Fruit fly (Drosophila melanogaster) whole organism, embryonic: ENCODE results near the gene CG12951.

ENCODE experiments used
- Aef1 ChIP-seq: fragments of 200-800 bp; sonication (Bioruptor generic); IDR thresholded peaks from 3 replicates; pipeline ENCODE4 v1.3.6; 2022; ENCODE audit warnings: missing biosample characterization, missing genetic modification characterization
- B-H1 ChIP-seq: fragments of 200-800 bp; sonication (Bioruptor generic); IDR thresholded peaks from 3 replicates; pipeline ENCODE4 v1.3.6; 2022; ENCODE audit warnings: missing biosample characterization, missing genetic modification characterization
- B-H2 ChIP-seq: fragments of 200-800 bp; sonication (Bioruptor generic); optimal IDR thresholded peaks from 2 replicates; lab custom pipeline; 2018; ENCODE audit warnings: missing biosample characterization, mild to moderate bottlenecking, missing genetic modification characterization
- CG13775 ChIP-seq: fragments of 200-800 bp; sonication (Bioruptor generic); optimal IDR thresholded peaks from 3 replicates; lab custom pipeline; 2017; ENCODE audit warnings: missing biosample characterization, mild to moderate bottlenecking, missing genetic modification characterization
- CG13894 ChIP-seq: fragments of 200-800 bp; sonication (Bioruptor generic); optimal IDR thresholded peaks from 3 replicates; lab custom pipeline; 2018; ENCODE audit warnings: missing biosample characterization, mild to moderate bottlenecking, missing genetic modification characterization, moderate library complexity
- CG14710 ChIP-seq: fragments of 200-800 bp; sonication (Bioruptor generic); optimal IDR thresholded peaks from 3 replicates; lab custom pipeline; 2019; ENCODE audit warnings: missing biosample characterization, mild to moderate bottlenecking, missing genetic modification characterization, moderate library complexity
- CG1602 ChIP-seq: fragments of 200-800 bp; sonication (Bioruptor generic); optimal IDR thresholded peaks from 3 replicates; lab custom pipeline; 2016; ENCODE audit warnings: missing biosample characterization, missing genetic modification characterization
- CG16815 ChIP-seq: fragments of 200-800 bp; sonication (Bioruptor generic); optimal IDR thresholded peaks from 3 replicates; lab custom pipeline; 2017; ENCODE audit warnings: missing biosample characterization, mild to moderate bottlenecking, missing genetic modification characterization
- CG17385 ChIP-seq: fragments of 200-800 bp; sonication (Bioruptor generic); optimal IDR thresholded peaks from 3 replicates; lab custom pipeline; 2018; ENCODE audit warnings: missing biosample characterization, mild to moderate bottlenecking, missing genetic modification characterization
- CG17612 ChIP-seq: fragments of 200-800 bp; sonication (Bioruptor generic); IDR thresholded peaks from 2 replicates; pipeline ENCODE4 v1.3.6; 2022; ENCODE audit warnings: missing biosample characterization, missing genetic modification characterization
- CG18599 ChIP-seq: fragments of 200-800 bp; sonication (Bioruptor generic); optimal IDR thresholded peaks from 3 replicates; lab custom pipeline; 2017; ENCODE audit warnings: missing biosample characterization, missing genetic modification characterization, mild to moderate bottlenecking, moderate library complexity, missing genetic modification reagents
- CG2199 ChIP-seq: fragments of 200-800 bp; sonication (Bioruptor generic); IDR thresholded peaks from 3 replicates; pipeline ENCODE4 v1.3.6; 2022; ENCODE audit warnings: missing biosample characterization, missing genetic modification characterization
- CG4328 ChIP-seq: fragments of 200-800 bp; sonication (Bioruptor generic); optimal IDR thresholded peaks from 3 replicates; lab custom pipeline; 2017; ENCODE audit warnings: missing biosample characterization, missing genetic modification reagents, missing genetic modification characterization
- CG4424 ChIP-seq: fragments of 200-800 bp; sonication (Bioruptor generic); optimal IDR thresholded peaks from 3 replicates; lab custom pipeline; 2016; ENCODE audit warnings: missing biosample characterization, missing genetic modification characterization
- CG7357 ChIP-seq: fragments of 200-800 bp; sonication (Bioruptor generic); IDR thresholded peaks from 3 replicates; pipeline ENCODE4 v1.3.6; 2022; ENCODE audit warnings: missing biosample characterization, missing genetic modification characterization
- CG7372 ChIP-seq: fragments of 200-800 bp; sonication (Bioruptor generic); IDR thresholded peaks from 2 replicates; pipeline ENCODE4 v1.3.6; 2022; ENCODE audit warnings: missing biosample characterization, missing genetic modification characterization
- CG7556 ChIP-seq: fragments of 200-800 bp; sonication (Bioruptor generic); optimal IDR thresholded peaks from 2 replicates; lab custom pipeline; 2017; ENCODE audit warnings: missing biosample characterization, mild to moderate bottlenecking, missing genetic modification characterization
- CG9876 ChIP-seq: fragments of 200-800 bp; sonication (Bioruptor generic); optimal IDR thresholded peaks from 2 replicates; lab custom pipeline; 2016; ENCODE audit warnings: missing biosample characterization, missing genetic modification characterization
- Hand ChIP-seq: fragments of 200-800 bp; sonication (Bioruptor generic); optimal IDR thresholded peaks from 2 replicates; lab custom pipeline; 2017; ENCODE audit warnings: mild to moderate bottlenecking, missing biosample characterization, missing genetic modification reagents, missing genetic modification characterization
- Hr3 ChIP-seq: fragments of 200-800 bp; sonication (Bioruptor generic); optimal IDR thresholded peaks from 3 replicates; lab custom pipeline; 2016; ENCODE audit warnings: missing biosample characterization, missing genetic modification characterization
- Lpt ChIP-seq: fragments of >200 bp; optimal IDR thresholded peaks from 2 replicates; lab custom pipeline; 2018; ENCODE audit warnings: missing biosample characterization, missing genetic modification characterization
- NC2β ChIP-seq: fragments of 200-800 bp; sonication (Bioruptor generic); optimal IDR thresholded peaks from 2 replicates; lab custom pipeline; 2016; ENCODE audit warnings: missing biosample characterization, missing genetic modification characterization
- PHDP ChIP-seq: fragments of 200-800 bp; sonication (Bioruptor generic); optimal IDR thresholded peaks from 3 replicates; lab custom pipeline; 2018; ENCODE audit warnings: missing biosample characterization, mild to moderate bottlenecking, missing genetic modification characterization, moderate library complexity
- Pdp1 ChIP-seq, 2 experiments: fragments of 200-800 bp; sonication (Bioruptor generic); optimal IDR thresholded peaks; 3 replicates each; lab custom pipeline; 2016; ENCODE audit warnings: missing biosample characterization in 2 of 2, missing genetic modification characterization in 2 of 2, mild to moderate bottlenecking in 1 of 2, moderate library complexity in 1 of 2
- Scr ChIP-seq: fragments of 200-800 bp; sonication (Bioruptor generic); IDR thresholded peaks from 2 replicates; pipeline ENCODE4 v1.3.6; 2022; ENCODE audit warnings: missing biosample characterization, missing genetic modification characterization; ENCODE audit not compliant: partially characterized antibody
- Taf1 ChIP-seq: fragments of 200-800 bp; sonication (Bioruptor generic); IDR thresholded peaks from 2 replicates; pipeline ENCODE4 v1.3.6; 2022; ENCODE audit warnings: missing biosample characterization, missing genetic modification characterization
- Usf ChIP-seq: fragments of 200-800 bp; sonication (Bioruptor generic); optimal IDR thresholded peaks from 2 replicates; lab custom pipeline; 2017; ENCODE audit warnings: missing genotype, missing biosample characterization, missing genetic modification characterization
- Vsx1 ChIP-seq: fragments of 200-800 bp; sonication (Bioruptor generic); optimal IDR thresholded peaks from 2 replicates; lab custom pipeline; 2017; ENCODE audit warnings: missing biosample characterization, mild to moderate bottlenecking, missing genetic modification characterization, missing genetic modification reagents
- az2 ChIP-seq: fragments of 200-800 bp; sonication (Bioruptor generic); optimal IDR thresholded peaks from 3 replicates; lab custom pipeline; 2016; ENCODE audit warnings: missing biosample characterization, missing genetic modification characterization
- bowl ChIP-seq: fragments of 200-800 bp; sonication (Bioruptor generic); IDR thresholded peaks from 2 replicates; pipeline ENCODE4 v1.3.6; 2022; ENCODE audit warnings: missing biosample characterization, missing genetic modification characterization
- danr ChIP-seq: fragments of 200-800 bp; sonication (Bioruptor generic); IDR thresholded peaks from 2 replicates; pipeline ENCODE4 v1.3.6; 2022; ENCODE audit warnings: missing biosample characterization, missing genetic modification characterization
- dm ChIP-seq: fragments of 200-800 bp; sonication (Bioruptor generic); optimal IDR thresholded peaks from 3 replicates; lab custom pipeline; 2016; ENCODE audit warnings: missing biosample characterization, missing genetic modification characterization
- gce ChIP-seq: fragments of 200-800 bp; sonication (Bioruptor generic); IDR thresholded peaks from 3 replicates; pipeline ENCODE4 v1.3.6; 2022; ENCODE audit warnings: missing biosample characterization, missing genetic modification characterization
- kay ChIP-seq: fragments of 200-800 bp; sonication (Bioruptor generic); optimal IDR thresholded peaks from 2 replicates; lab custom pipeline; 2016; ENCODE audit warnings: missing biosample characterization, missing genetic modification characterization
- lbe ChIP-seq: fragments of 200-800 bp; sonication (Bioruptor generic); optimal IDR thresholded peaks from 2 replicates; lab custom pipeline; 2016; ENCODE audit warnings: missing biosample characterization, mild to moderate bottlenecking, missing genetic modification characterization
- lilli ChIP-seq: fragments of 200-800 bp; sonication (Bioruptor generic); optimal IDR thresholded peaks from 3 replicates; lab custom pipeline; 2016; ENCODE audit warnings: missing biosample characterization, missing genetic modification characterization
- p53 ChIP-seq: fragments of 200-800 bp; sonication (Bioruptor generic); optimal IDR thresholded peaks from 2 replicates; lab custom pipeline; 2016; ENCODE audit warnings: missing biosample characterization, missing genetic modification characterization
- pan ChIP-seq, 4 experiments: fragments of >200 bp in 3 of 4; fragments of 200-800 bp in 1 of 4; sonication (Bioruptor generic) in 1 of 4; optimal IDR thresholded peaks in 3 of 4; IDR thresholded peaks in 1 of 4; 2 replicates each; pipeline versions ENCODE4 v1.3.6 to Lab custom; 2017 to 2022; ENCODE audit warnings: missing biosample characterization in 2 of 4, missing genetic modification characterization in 2 of 4, mixed read lengths in 1 of 4
- pfk ChIP-seq: fragments of 200-800 bp; sonication (Bioruptor generic); optimal IDR thresholded peaks from 2 replicates; lab custom pipeline; 2018; ENCODE audit warnings: missing biosample characterization, mild to moderate bottlenecking, missing genetic modification characterization, moderate library complexity
- phol ChIP-seq: fragments of 200-800 bp; sonication (Bioruptor generic); optimal IDR thresholded peaks from 3 replicates; lab custom pipeline; 2018; ENCODE audit warnings: missing biosample characterization, mild to moderate bottlenecking, missing genetic modification characterization, moderate library complexity
- pita ChIP-seq: fragments of 200-800 bp; sonication (Bioruptor generic); optimal IDR thresholded peaks from 2 replicates; lab custom pipeline; 2017; ENCODE audit warnings: missing biosample characterization, mild to moderate bottlenecking, missing genetic modification characterization
- ro ChIP-seq: fragments of 200-800 bp; sonication (Bioruptor generic); IDR thresholded peaks from 2 replicates; pipeline ENCODE4 v1.3.6; 2022; ENCODE audit warnings: missing biosample characterization, missing genetic modification characterization
- scrt ChIP-seq: fragments of 200-800 bp; sonication (Bioruptor generic); optimal IDR thresholded peaks from 2 replicates; lab custom pipeline; 2018; ENCODE audit warnings: missing biosample characterization, mild to moderate bottlenecking, missing genetic modification characterization, moderate library complexity
- slou ChIP-seq: fragments of 200-800 bp; sonication (Bioruptor generic); optimal IDR thresholded peaks from 3 replicates; lab custom pipeline; 2016; ENCODE audit warnings: missing biosample characterization, missing genetic modification characterization
- tll ChIP-seq, 2 experiments: fragments of 200-800 bp in 1 of 2; fragments of >200 bp in 1 of 2; sonication (Bioruptor generic) in 1 of 2; optimal IDR thresholded peaks; 2 replicates each; lab custom pipeline; 2017 to 2019; ENCODE audit warnings: missing biosample characterization in 2 of 2, missing genetic modification characterization in 2 of 2, mild to moderate bottlenecking in 1 of 2, moderate library complexity in 1 of 2
- ttk ChIP-seq: fragments of 200-800 bp; sonication (Bioruptor generic); IDR thresholded peaks from 2 replicates; pipeline ENCODE4 v2.1.2; 2022; ENCODE audit warnings: missing biosample characterization, missing genetic modification characterization
- wek ChIP-seq: fragments of 200-800 bp; sonication (Bioruptor generic); optimal IDR thresholded peaks from 3 replicates; lab custom pipeline; 2018; ENCODE audit warnings: missing biosample characterization, mild to moderate bottlenecking, missing genetic modification characterization, moderate library complexity
- zen ChIP-seq: fragments of 200-800 bp; sonication (Bioruptor generic); optimal IDR thresholded peaks from 3 replicates; lab custom pipeline; 2018; ENCODE audit warnings: missing biosample characterization, mild to moderate bottlenecking, missing genetic modification characterization, moderate library complexity

Gene CG12951

dm6 chr3R:9339176-9340075, 9.3 kb upstream of the CG12951 start (continued):
- TF ChIP-seq Vsx1 (peak; percentile 24), bowl (GFP tag; lab: Robert Waterston, UW) (no peak), CG7357 (GFP tag; lab: Robert Waterston, UW) (no peak), tll (GFP tag; optimal IDR thresholded peaks at IDR 0.05; lab: Kevin White, UChicago) (no peak), CG16815 (GFP tag; lab: Kevin White, UChicago) (peak; percentile 44), CG13775 (GFP tag; lab: Kevin White, UChicago) (peak; percentile 57), CG13894 (no peak), CG4328 (GFP tag; lab: Kevin White, UChicago) (peak; percentile 5), Hand (no peak), dm (no peak), pan (optimal IDR thresholded peaks at IDR 0.05; lab: Kevin White, UChicago) (no peak), pan (GFP tag; optimal IDR thresholded peaks at IDR 0.05 in 1 of 2, IDR thresholded peaks at IDR 0.05 in 1 of 2) (peak in 1 of 2 experiments; percentile 73), PHDP (tag; lab: Kevin White, UChicago) (peak; percentile 79), Taf1 (GFP tag; lab: Robert Waterston, UW) (0 out of 2 replicates have a peak, but pooled peaks have one; percentile 21), CG18599 (peak; percentile 44), scrt (no peak), pita (GFP tag; lab: Kevin White, UChicago) (no peak), Usf (GFP tag; lab: Kevin White, UChicago) (no peak), CG17385 (peak; percentile 61), zen (tag; lab: Kevin White, UChicago) (peak; percentile 59), CG9876 (GFP tag; lab: Kevin White, UChicago) (no peak), ttk (GFP tag; lab: Robert Waterston, UW) (peak; percentile 37; the same call in 1 of the 2 replicates), phol (tag; lab: Kevin White, UChicago) (peak; percentile 81), Scr (GFP tag; lab: Robert Waterston, UW) (no peak), NC2β (GFP tag; lab: Kevin White, UChicago) (peak; percentile 55), slou (GFP tag; lab: Kevin White, UChicago) (no peak), lbe (GFP tag; lab: Kevin White, UChicago) (no peak), CG4424 (GFP tag; lab: Kevin White, UChicago) (peak; percentile 70), B-H2 (GFP tag; lab: Kevin White, UChicago) (no peak), CG7372 (GFP tag; lab: Robert Waterston, UW) (no peak), p53 (GFP tag; lab: Kevin White, UChicago) (peak; percentile 28), wek (GFP tag; lab: Kevin White, UChicago) (peak; percentile 53), danr (GFP tag; lab: Robert Waterston, UW) (no peak), B-H1 (peak; percentile 25; the same call in 1 of the 3 replicates), Aef1 (GFP tag; lab: Robert Waterston, UW) (0 out of 3 replicates have a peak, but pooled peaks have one; percentile 16), CG14710 (tag; lab: Kevin White, UChicago) (peak; percentile 81), Pdp1 (GFP tag; optimal IDR thresholded peaks at IDR 0.05; lab: Kevin White, UChicago) (peak; percentile 5 to 70), ro (GFP tag; lab: Robert Waterston, UW) (no peak), Lpt (GFP tag; lab: Kevin White, UChicago) (no peak), pfk (peak; percentile 46), az2 (peak; percentile 54), CG2199 (GFP tag; lab: Robert Waterston, UW) (peak; percentile 88), CG1602 (peak; percentile 40), Hr3 (peak; percentile 59), CG17612 (GFP tag; lab: Robert Waterston, UW) (no peak), CG7556 (peak; percentile 74), lilli (GFP tag; lab: Kevin White, UChicago) (no peak), kay (GFP tag; lab: Kevin White, UChicago) (peak; percentile 2), gce (0 out of 3 replicates have a peak, but pooled peaks have one; percentile 35)
